Worm (Caenorhabditis elegans) whole organism, early embryonic: ENCODE results near the gene bgal-2.

ENCODE experiments used
- F13C5.2 ChIP-seq: sonication (generic microtip); optimal IDR thresholded peaks from 2 replicates; lab custom pipeline; 2017; ENCODE audit warnings: mild to moderate bottlenecking, missing genetic modification characterization, inconsistent platforms, missing compliant biosample characterization
- ama-1 ChIP-seq: fragments of 150-350 bp; optimal IDR thresholded peaks from 2 replicates; lab custom pipeline; 2014
- ceh-13 ChIP-seq: fragments of 200-800 bp; sonication (Bioruptor generic); optimal IDR thresholded peaks from 2 replicates; lab custom pipeline; 2018; ENCODE audit warnings: mild to moderate bottlenecking, missing genetic modification characterization, missing compliant biosample characterization
- tbx-11 ChIP-seq: fragments of 200-800 bp; sonication (Bioruptor generic); IDR thresholded peaks from 2 replicates; pipeline ENCODE4 v1.3.6; 2022; ENCODE audit warnings: missing genetic modification characterization, missing compliant biosample characterization

- TF ChIP-seq ama-1 (lab: Kevin White, UChicago) = no peak
- no peak for TF ChIP-seq tbx-11 (GFP tag; lab: Robert Waterston, UW)
- no peak for TF ChIP-seq ceh-13
- no peak for TF ChIP-seq F13C5.2
Measured at ce11 chrX:6738535-6738934, 45.7 kb upstream of the bgal-2 start.
